Fruit fly (Drosophila melanogaster) ovary, adult (tissue): ENCODE data around the gene Dap160.

Experiments
- CG17801 ChIP-seq: fragments of 200-800 bp; optimal IDR thresholded peaks from 2 replicates; lab custom pipeline; 2019; ENCODE audit warnings: missing biosample characterization, mild to moderate bottlenecking, missing genetic modification characterization, moderate library complexity; ENCODE audit not compliant: partially characterized antibody

The Dap160 gene

DNA sequence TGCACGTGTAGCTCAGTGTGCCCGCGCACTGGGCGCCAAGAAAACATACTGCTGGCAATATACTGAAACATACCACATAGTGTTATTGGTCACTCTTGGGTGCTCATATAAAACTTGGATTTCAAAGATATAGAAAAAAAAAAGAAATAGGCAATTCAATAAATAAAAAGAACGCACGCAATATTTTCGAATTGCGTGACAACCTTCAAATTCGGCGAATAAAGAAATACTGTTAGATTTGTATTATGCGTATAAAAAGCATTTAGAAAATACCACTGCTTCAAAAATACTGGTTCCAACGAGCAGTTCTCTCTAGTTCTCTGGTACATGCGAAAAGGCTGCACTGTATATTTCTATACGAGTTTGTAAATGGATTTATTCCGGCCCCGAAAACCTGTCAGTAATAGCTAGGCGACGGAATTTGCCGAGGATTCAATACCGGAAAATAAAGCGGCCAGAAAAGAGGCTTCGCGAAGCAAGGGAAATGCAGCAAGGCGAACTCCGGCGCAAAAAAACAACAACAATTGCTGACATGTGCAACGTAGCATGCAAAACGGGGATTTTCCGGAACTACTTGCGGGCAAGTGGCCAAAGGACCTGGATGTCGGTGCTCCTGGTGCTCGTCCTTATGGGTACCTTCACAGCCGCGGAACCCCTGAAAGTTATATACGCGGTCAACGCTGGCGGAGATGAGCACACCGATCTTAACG, 39.6 kb downstream of the Dap160 start, which contains the start of gene CG9257:
CG9257 (plus strand) TSS at position 345 of the 710 bp plus-strand sequence.
- TF ChIP-seq CG17801 (GFP tag; lab: Kevin White, UChicago): no peak

- TF ChIP-seq CG17801 (GFP tag; lab: Kevin White, UChicago): no peak
Observed at dm6 chr2L:21097850-21098249, 44.3 kb downstream of the Dap160 start.

DNA sequence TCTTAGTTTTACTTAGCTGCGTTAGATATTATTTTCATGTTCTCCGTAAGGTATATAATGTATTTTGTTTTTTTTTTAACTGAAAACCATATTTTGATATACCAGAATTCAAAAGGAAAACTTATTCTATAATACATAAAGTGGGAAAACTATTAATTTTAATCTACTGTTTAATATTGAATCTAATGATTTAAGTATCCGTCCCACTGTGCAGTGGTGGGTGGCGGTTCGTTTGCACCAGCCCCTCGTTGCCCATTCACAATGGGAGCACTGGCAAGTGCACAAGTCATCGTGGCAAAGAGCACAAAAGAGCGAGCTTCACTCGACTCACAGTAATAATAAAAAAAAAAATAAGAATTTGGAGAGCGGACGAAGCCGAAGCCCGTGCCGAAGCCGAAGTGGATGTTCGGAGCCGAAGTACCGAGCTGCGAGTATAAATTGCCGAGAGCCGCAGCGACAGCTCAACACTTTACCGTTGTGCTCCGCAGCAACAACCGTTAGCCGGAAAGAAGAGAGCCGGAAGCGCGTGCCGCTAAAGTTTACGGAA, 45.6 kb downstream of the Dap160 start, which contains the start of gene CG34136:
CG34136 (plus strand) TSS at position 475 of the 547 bp plus-strand sequence.
- TF ChIP-seq CG17801 (GFP tag; lab: Kevin White, UChicago): peak; percentile 74

DNA sequence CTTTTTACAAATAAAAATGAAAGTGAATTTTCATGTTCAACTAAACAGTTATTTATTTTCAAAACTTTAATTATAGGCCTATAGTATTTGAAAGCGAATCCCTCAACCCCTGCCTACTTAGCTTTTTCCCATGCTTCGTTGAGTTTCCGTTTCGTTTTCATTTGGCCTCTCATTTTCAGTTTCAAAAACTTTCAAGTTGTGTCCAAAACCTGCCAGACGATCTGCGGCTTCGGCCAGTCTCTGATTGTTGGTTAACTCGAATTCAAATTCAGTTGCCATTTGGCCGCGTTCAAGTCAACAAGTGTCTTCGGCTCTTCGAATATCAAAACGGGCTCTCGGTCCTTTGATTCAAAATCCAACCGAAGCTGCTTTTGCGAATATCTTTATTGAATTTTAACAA, 51.2 kb downstream of the Dap160 start, which contains the start of gene CG14397:
CG14397 (plus strand) TSS at position 270 of the 400 bp plus-strand sequence.
- TF ChIP-seq CG17801 (GFP tag; lab: Kevin White, UChicago): no peak

- no peak for TF ChIP-seq CG17801 (GFP tag; lab: Kevin White, UChicago)
Observed at dm6 chr2L:21089075-21089474, 53.1 kb downstream of the Dap160 start, which contains the start of gene CG9259. TSS of gene CG9259 (plus strand) at chr2L:21089375.

DNA sequence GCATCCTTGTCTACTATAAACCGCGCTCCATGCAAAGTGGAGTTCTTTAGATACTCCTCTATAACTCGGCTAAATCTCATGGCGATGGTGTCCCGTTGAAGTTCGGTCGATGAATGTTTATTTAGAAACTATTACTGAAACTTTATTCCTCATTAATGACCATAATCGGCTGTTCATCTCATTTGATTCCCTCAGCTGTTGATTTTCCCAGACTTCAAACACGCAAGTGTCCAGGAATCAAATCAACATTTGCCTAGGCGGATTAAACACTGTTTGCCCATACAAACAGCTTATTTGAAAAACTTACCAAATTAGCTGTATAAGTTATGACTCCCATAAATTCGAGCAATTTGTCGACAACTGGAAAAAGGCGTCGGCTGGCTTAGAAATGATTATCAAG, 53.5 kb downstream of the Dap160 start, which contains the start of gene ppk13:
ppk13 (minus strand) TSS at position 101 of the 400 bp plus-strand sequence.
- no peak for TF ChIP-seq CG17801 (GFP tag; lab: Kevin White, UChicago)

DNA sequence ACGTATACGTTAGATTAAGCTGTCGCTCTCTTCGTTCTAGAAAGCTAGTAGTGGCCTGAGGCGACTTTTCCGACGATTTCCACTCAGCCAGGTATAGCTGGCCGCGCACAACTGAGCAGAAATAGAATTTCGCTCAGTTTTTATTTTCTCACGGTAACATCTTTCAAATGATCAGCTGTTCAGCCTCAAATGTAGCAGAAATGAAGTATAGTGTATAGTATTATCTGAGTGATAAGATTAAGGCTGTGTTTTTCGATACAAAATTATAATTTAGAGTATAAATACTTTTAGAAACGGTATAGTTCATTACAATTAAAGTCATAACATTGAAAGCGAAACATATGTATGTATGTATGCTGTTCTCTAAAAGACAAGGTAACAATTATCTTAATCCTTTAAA, 55.7 kb downstream of the Dap160 start, which contains the start of gene CG33509:
CG33509 (minus strand) TSS at position 101 of the 400 bp plus-strand sequence.
- TF ChIP-seq CG17801 (GFP tag; lab: Kevin White, UChicago): no peak
